Fruit fly (Drosophila melanogaster) whole organism, embryonic: Measurements from ENCODE around the gene PpD6.
A peak's percentile ranks its signal among the peaks of the same experiment; 100 is the strongest.

Experiments used
- Asciz ChIP-seq: fragments of 200-800 bp; sonication (Bioruptor generic); optimal IDR thresholded peaks from 2 replicates; lab custom pipeline; 2017; ENCODE audit warnings: missing biosample characterization, mild to moderate bottlenecking, missing genetic modification characterization, missing genetic modification reagents
- Bgb ChIP-seq: fragments of 200-800 bp; sonication (Bioruptor generic); IDR thresholded peaks from 2 replicates; pipeline ENCODE4 v1.3.6; 2022; ENCODE audit warnings: missing biosample characterization, missing genetic modification characterization; ENCODE audit not compliant: partially characterized antibody
- CG11456 ChIP-seq: fragments of 200-800 bp; sonication (Bioruptor generic); IDR thresholded peaks from 3 replicates; pipeline ENCODE4 v1.3.6; 2022; ENCODE audit warnings: missing biosample characterization, missing genetic modification characterization
- CG12744 ChIP-seq: fragments of 200-800 bp; sonication (Bioruptor generic); optimal IDR thresholded peaks from 2 replicates; lab custom pipeline; 2016; ENCODE audit warnings: missing biosample characterization, missing genetic modification characterization
- CG13775 ChIP-seq: fragments of 200-800 bp; sonication (Bioruptor generic); optimal IDR thresholded peaks from 3 replicates; lab custom pipeline; 2017; ENCODE audit warnings: missing biosample characterization, mild to moderate bottlenecking, missing genetic modification characterization
- CG13894 ChIP-seq: fragments of 200-800 bp; sonication (Bioruptor generic); optimal IDR thresholded peaks from 3 replicates; lab custom pipeline; 2018; ENCODE audit warnings: missing biosample characterization, mild to moderate bottlenecking, missing genetic modification characterization, moderate library complexity
- CG14014 ChIP-seq: fragments of 200-800 bp; sonication (Bioruptor generic); IDR thresholded peaks from 2 replicates; pipeline ENCODE4 v1.3.6; 2022; ENCODE audit warnings: missing biosample characterization, missing genetic modification characterization
- CG14050 ChIP-seq: fragments of 200-800 bp; sonication (Bioruptor generic); IDR thresholded peaks from 3 replicates; pipeline ENCODE4 v1.3.6; 2022; ENCODE audit warnings: missing biosample characterization, missing genetic modification characterization
- CG16815 ChIP-seq: fragments of 200-800 bp; sonication (Bioruptor generic); optimal IDR thresholded peaks from 3 replicates; lab custom pipeline; 2017; ENCODE audit warnings: missing biosample characterization, mild to moderate bottlenecking, missing genetic modification characterization
- CG17385 ChIP-seq: fragments of 200-800 bp; sonication (Bioruptor generic); optimal IDR thresholded peaks from 3 replicates; lab custom pipeline; 2018; ENCODE audit warnings: missing biosample characterization, mild to moderate bottlenecking, missing genetic modification characterization
- CG18262 ChIP-seq: fragments of 200-800 bp; optimal IDR thresholded peaks from 3 replicates; lab custom pipeline; 2019; ENCODE audit warnings: missing biosample characterization, mild to moderate bottlenecking, missing genetic modification characterization, moderate library complexity
- CG2129 ChIP-seq: fragments of 200-800 bp; sonication (Bioruptor generic); IDR thresholded peaks from 2 replicates; pipeline ENCODE4 v1.3.6; 2022; ENCODE audit warnings: missing biosample characterization, missing genetic modification characterization; ENCODE audit not compliant: partially characterized antibody
- CG30431 ChIP-seq: fragments of 200-800 bp; sonication (Bioruptor generic); optimal IDR thresholded peaks from 2 replicates; lab custom pipeline; 2017; ENCODE audit warnings: missing biosample characterization, missing genetic modification characterization
- CG32772 ChIP-seq: fragments of 200-800 bp; sonication (Bioruptor generic); IDR thresholded peaks from 2 replicates; pipeline ENCODE4 v1.3.6; 2022; ENCODE audit warnings: missing biosample characterization, missing genetic modification characterization
- CG34376 ChIP-seq: fragments of 200-800 bp; sonication (Bioruptor generic); optimal IDR thresholded peaks from 2 replicates; lab custom pipeline; 2018; ENCODE audit warnings: missing biosample characterization, mild to moderate bottlenecking, missing genetic modification characterization
- CG3838 ChIP-seq: fragments of 200-800 bp; sonication (Bioruptor generic); optimal IDR thresholded peaks from 3 replicates; lab custom pipeline; 2016; ENCODE audit warnings: missing biosample characterization, missing genetic modification characterization
- CG4328 ChIP-seq: fragments of 200-800 bp; sonication (Bioruptor generic); optimal IDR thresholded peaks from 3 replicates; lab custom pipeline; 2017; ENCODE audit warnings: missing biosample characterization, missing genetic modification reagents, missing genetic modification characterization
- CG6254 ChIP-seq: fragments of 200-800 bp; sonication (Bioruptor generic); optimal IDR thresholded peaks from 3 replicates; lab custom pipeline; 2017; ENCODE audit warnings: mild to moderate bottlenecking, missing biosample characterization, missing genetic modification reagents, missing genetic modification characterization
- CG6272 ChIP-seq: fragments of 200-800 bp; sonication (Bioruptor generic); IDR thresholded peaks from 2 replicates; pipeline ENCODE4 v1.3.6; 2022; ENCODE audit warnings: missing biosample characterization, missing genetic modification characterization
- CG6654 ChIP-seq: fragments of 200-800 bp; sonication (Bioruptor generic); optimal IDR thresholded peaks from 2 replicates; lab custom pipeline; 2017; ENCODE audit warnings: missing biosample characterization, mild to moderate bottlenecking, missing genetic modification characterization
- CG8359 ChIP-seq: fragments of 200-800 bp; sonication (Bioruptor generic); optimal IDR thresholded peaks from 2 replicates; lab custom pipeline; 2017; ENCODE audit warnings: missing biosample characterization, mild to moderate bottlenecking, missing genetic modification characterization, borderline replicate concordance
- CG8478 ChIP-seq: fragments of >200 bp; optimal IDR thresholded peaks from 2 replicates; lab custom pipeline; 2018
- CG9797 ChIP-seq: fragments of 200-800 bp; sonication (Bioruptor generic); optimal IDR thresholded peaks from 3 replicates; lab custom pipeline; 2018; ENCODE audit warnings: missing biosample characterization, mild to moderate bottlenecking, missing genetic modification characterization
- CHES-1-like ChIP-seq: fragments of 200-800 bp; sonication (Bioruptor generic); optimal IDR thresholded peaks from 2 replicates; lab custom pipeline; 2016; ENCODE audit warnings: missing biosample characterization, missing genetic modification characterization
- Dip3 ChIP-seq: fragments of 200-800 bp; sonication (Bioruptor generic); optimal IDR thresholded peaks from 3 replicates; lab custom pipeline; 2016; ENCODE audit warnings: missing biosample characterization, missing genetic modification characterization
- Eip74EF ChIP-seq, 2 experiments: fragments of 200-800 bp in 1 of 2; fragments of >200 bp in 1 of 2; sonication (Bioruptor generic) in 1 of 2; optimal IDR thresholded peaks; 2 replicates each; lab custom pipeline; 2017 to 2019; ENCODE audit warnings: missing biosample characterization in 2 of 2, missing genetic modification characterization in 2 of 2, mild to moderate bottlenecking in 1 of 2, moderate library complexity in 1 of 2
- H2.0 ChIP-seq: fragments of 200-800 bp; sonication (Bioruptor generic); IDR thresholded peaks from 2 replicates; pipeline ENCODE4 v1.3.6; 2022; ENCODE audit warnings: missing biosample characterization, missing genetic modification characterization
- HLH54F ChIP-seq: fragments of 200-800 bp; sonication (Bioruptor generic); optimal IDR thresholded peaks from 3 replicates; lab custom pipeline; 2016; ENCODE audit warnings: missing biosample characterization, missing genetic modification characterization
- Hmx ChIP-seq: fragments of 200-800 bp; sonication (Bioruptor generic); optimal IDR thresholded peaks from 2 replicates; lab custom pipeline; 2016; ENCODE audit warnings: missing biosample characterization, missing genetic modification characterization
- Hr3 ChIP-seq: fragments of 200-800 bp; sonication (Bioruptor generic); optimal IDR thresholded peaks from 3 replicates; lab custom pipeline; 2016; ENCODE audit warnings: missing biosample characterization, missing genetic modification characterization
- Hsf ChIP-seq: fragments of 200-800 bp; sonication (Bioruptor generic); optimal IDR thresholded peaks from 3 replicates; lab custom pipeline; 2016; ENCODE audit warnings: missing biosample characterization, missing genetic modification characterization
- Lpt ChIP-seq: fragments of >200 bp; optimal IDR thresholded peaks from 2 replicates; lab custom pipeline; 2018; ENCODE audit warnings: missing biosample characterization, missing genetic modification characterization
- Neu2 ChIP-seq: fragments of 200-800 bp; sonication (Bioruptor generic); optimal IDR thresholded peaks from 3 replicates; lab custom pipeline; 2016; ENCODE audit warnings: missing biosample characterization, missing genetic modification characterization, borderline replicate concordance
- Oaz ChIP-seq: fragments of 200-800 bp; sonication (Bioruptor generic); IDR thresholded peaks from 2 replicates; pipeline ENCODE4 v1.3.6; 2022; ENCODE audit warnings: missing biosample characterization, missing genetic modification characterization
- Rfx ChIP-seq: fragments of 200-800 bp; sonication (Bioruptor generic); IDR thresholded peaks from 2 replicates; pipeline ENCODE4 v1.3.6; 2022; ENCODE audit warnings: missing biosample characterization, missing genetic modification characterization
- Scr ChIP-seq: fragments of 200-800 bp; sonication (Bioruptor generic); IDR thresholded peaks from 2 replicates; pipeline ENCODE4 v1.3.6; 2022; ENCODE audit warnings: missing biosample characterization, missing genetic modification characterization; ENCODE audit not compliant: partially characterized antibody
- Xrp1 ChIP-seq: fragments of 200-800 bp; sonication (Bioruptor generic); IDR thresholded peaks from 2 replicates; pipeline ENCODE4 v1.3.6; 2022; ENCODE audit warnings: missing biosample characterization, missing genetic modification characterization
- ase ChIP-seq: fragments of 200-800 bp; sonication (Bioruptor generic); IDR thresholded peaks from 3 replicates; pipeline ENCODE4 v1.3.6; 2022; ENCODE audit warnings: missing biosample characterization, missing genetic modification characterization
- ato ChIP-seq: fragments of 200-800 bp; sonication (Bioruptor generic); IDR thresholded peaks from 2 replicates; pipeline ENCODE4 v1.3.6; 2022; ENCODE audit warnings: missing biosample characterization, missing genetic modification characterization; ENCODE audit not compliant: partially characterized antibody
- chif ChIP-seq, 2 experiments: fragments of 200-800 bp; sonication (Bioruptor generic); optimal IDR thresholded peaks; 3 replicates each; lab custom pipeline; 2016; ENCODE audit warnings: missing biosample characterization in 2 of 2, missing genetic modification characterization in 2 of 2
- eve ChIP-seq, 2 experiments: fragments of >200 bp; optimal IDR thresholded peaks; 2 replicates each; lab custom pipeline; 2017; ENCODE audit warnings: missing biosample characterization in 2 of 2, missing genetic modification characterization in 2 of 2
- hth ChIP-seq: fragments of >200 bp; optimal IDR thresholded peaks from 2 replicates; lab custom pipeline; 2017; ENCODE audit warnings: inconsistent platforms
- jing ChIP-seq: fragments of 200-800 bp; sonication (Bioruptor generic); optimal IDR thresholded peaks from 2 replicates; lab custom pipeline; 2018; ENCODE audit warnings: missing biosample characterization, mild to moderate bottlenecking, missing genetic modification characterization
- ken ChIP-seq: fragments of 200-800 bp; sonication (Bioruptor generic); IDR thresholded peaks from 3 replicates; pipeline ENCODE4 v1.3.6; 2022; ENCODE audit warnings: missing biosample characterization, missing genetic modification characterization
- klu ChIP-seq: fragments of 200-800 bp; sonication (Bioruptor generic); IDR thresholded peaks from 2 replicates; pipeline ENCODE4 v1.3.6; 2022; ENCODE audit warnings: missing biosample characterization, missing genetic modification characterization
- org-1 ChIP-seq: fragments of 200-800 bp; sonication (Bioruptor generic); optimal IDR thresholded peaks from 2 replicates; lab custom pipeline; 2017; ENCODE audit warnings: missing biosample characterization, missing genetic modification characterization
- run ChIP-seq: fragments of 200-800 bp; sonication (Bioruptor generic); optimal IDR thresholded peaks from 3 replicates; lab custom pipeline; 2018; ENCODE audit warnings: missing biosample characterization, mild to moderate bottlenecking, missing genetic modification characterization
- sens-2 ChIP-seq: fragments of 200-800 bp; sonication (Bioruptor generic); IDR thresholded peaks from 2 replicates; pipeline ENCODE4 v1.3.6; 2022; ENCODE audit warnings: missing biosample characterization, missing genetic modification characterization
- slbo ChIP-seq: fragments of 200-800 bp; sonication (Bioruptor generic); IDR thresholded peaks from 2 replicates; pipeline ENCODE4 v1.3.6; 2022; ENCODE audit warnings: missing biosample characterization, missing genetic modification characterization
- stwl ChIP-seq: fragments of 200-800 bp; sonication (Bioruptor generic); optimal IDR thresholded peaks from 3 replicates; lab custom pipeline; 2018; ENCODE audit warnings: missing biosample characterization, mild to moderate bottlenecking, missing genetic modification characterization, moderate library complexity
- tgo ChIP-seq: fragments of 200-800 bp; sonication (Bioruptor generic); IDR thresholded peaks from 3 replicates; pipeline ENCODE4 v1.3.6; 2022; ENCODE audit warnings: missing biosample characterization, missing genetic modification characterization
- wek ChIP-seq: fragments of 200-800 bp; sonication (Bioruptor generic); optimal IDR thresholded peaks from 3 replicates; lab custom pipeline; 2018; ENCODE audit warnings: missing biosample characterization, mild to moderate bottlenecking, missing genetic modification characterization, moderate library complexity

Gene PpD6

DNA sequence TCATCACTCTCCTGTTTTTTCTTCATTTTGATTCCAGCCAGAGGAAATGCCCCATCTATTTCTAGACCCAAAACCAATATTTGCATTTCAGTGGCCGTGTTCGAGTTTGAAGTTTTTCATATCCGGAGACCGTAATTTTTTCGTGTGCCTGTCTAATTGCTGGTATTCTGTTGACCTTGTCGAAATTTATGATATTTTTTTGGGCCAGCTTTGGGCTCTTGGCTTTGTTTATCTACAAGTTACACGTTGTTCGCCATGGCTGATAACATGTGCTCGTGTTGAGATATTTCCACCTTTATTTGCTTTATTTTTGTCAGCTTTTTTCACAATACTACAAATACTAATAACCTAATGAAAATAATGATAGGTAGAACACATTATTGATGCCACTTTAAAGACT is 12.3 kb downstream of the PpD6 start (continued):
- TF ChIP-seq CG14014 (GFP tag; lab: Robert Waterston, UW) (no peak; the same call in 1 of the 2 replicates), CG30431 (no peak), CHES-1-like (GFP tag; lab: Kevin White, UChicago) (no peak), CG2129 (GFP tag; lab: Robert Waterston, UW) (no peak), CG4328 (GFP tag; lab: Kevin White, UChicago) (no peak), slbo (no peak), Rfx (peak; percentile 47; the same call in 1 of the 2 replicates), Asciz (GFP tag; lab: Kevin White, UChicago) (peak; percentile 38), CG6272 (GFP tag; lab: Robert Waterston, UW) (no peak), CG9797 (GFP tag; lab: Kevin White, UChicago) (no peak), CG13894 (tag; lab: Kevin White, UChicago) (no peak), CG11456 (no peak), CG6254 (no peak), CG3838 (GFP tag; lab: Kevin White, UChicago) (no peak), Oaz (GFP tag; lab: Robert Waterston, UW) (no peak), CG32772 (GFP tag; lab: Robert Waterston, UW) (no peak), CG6654 (GFP tag; lab: Kevin White, UChicago) (no peak), CG12744 (GFP tag; lab: Kevin White, UChicago) (no peak), ato (GFP tag; lab: Robert Waterston, UW) (no peak), Dip3 (GFP tag; lab: Kevin White, UChicago) (no peak), HLH54F (peak; percentile 19), CG8359 (GFP tag; lab: Kevin White, UChicago) (no peak), chif (GFP tag; optimal IDR thresholded peaks at IDR 0.05; lab: Kevin White, UChicago) (no peak), wek (peak; percentile 30), CG16815 (GFP tag; lab: Kevin White, UChicago) (no peak), ase (GFP tag; lab: Robert Waterston, UW) (no peak), CG8478 (lab: Kevin White, UChicago) (no peak), klu (GFP tag; lab: Robert Waterston, UW) (no peak), CG17385 (GFP tag; lab: Kevin White, UChicago) (peak; percentile 4), run (tag; lab: Kevin White, UChicago) (no peak), org-1 (GFP tag; lab: Kevin White, UChicago) (peak; percentile 41), hth (lab: Kevin White, UChicago) (no peak), Hr3 (GFP tag; lab: Kevin White, UChicago) (no peak), Eip74EF (GFP tag; optimal IDR thresholded peaks at IDR 0.05; lab: Kevin White, UChicago) (no peak), eve (GFP tag; optimal IDR thresholded peaks at IDR 0.05; lab: Kevin White, UChicago) (no peak), Hmx (GFP tag; lab: Kevin White, UChicago) (no peak), Xrp1 (no peak), Bgb (GFP tag; lab: Robert Waterston, UW) (no peak), Neu2 (GFP tag; lab: Kevin White, UChicago) (no peak), Scr (GFP tag; lab: Robert Waterston, UW) (no peak), tgo (no peak), Hsf (no peak), CG14050 (GFP tag; lab: Robert Waterston, UW) (no peak), H2.0 (GFP tag; lab: Robert Waterston, UW) (no peak), jing (no peak), CG18262 (no peak), CG34376 (peak; percentile 36), CG13775 (GFP tag; lab: Kevin White, UChicago) (no peak), sens-2 (no peak; the same call in 1 of the 2 replicates), ken (GFP tag; lab: Robert Waterston, UW) (no peak), Lpt (GFP tag; lab: Kevin White, UChicago) (no peak), stwl (tag; lab: Kevin White, UChicago) (no peak)
